Fruit fly (Drosophila melanogaster) whole organism, embryonic: Measurements from ENCODE around the gene CG33641.

Experiments
- Bteb2 ChIP-seq: fragments of 200-800 bp; sonication (Bioruptor generic); optimal IDR thresholded peaks from 2 replicates; lab custom pipeline; 2016; ENCODE audit warnings: missing biosample characterization, missing genetic modification characterization
- CG10267 ChIP-seq: fragments of 200-800 bp; sonication (Bioruptor generic); optimal IDR thresholded peaks from 2 replicates; lab custom pipeline; 2018; ENCODE audit warnings: missing biosample characterization, mild to moderate bottlenecking, missing genetic modification characterization, moderate library complexity
- CG10274 ChIP-seq: fragments of 200-800 bp; sonication (Bioruptor generic); optimal IDR thresholded peaks from 3 replicates; lab custom pipeline; 2017; ENCODE audit warnings: missing biosample characterization, mild to moderate bottlenecking, missing genetic modification characterization
- CG10321 ChIP-seq: fragments of 200-800 bp; sonication (Bioruptor generic); IDR thresholded peaks from 2 replicates; pipeline ENCODE4 v1.3.6; 2022; ENCODE audit warnings: missing biosample characterization, missing genetic modification characterization
- CG10565 ChIP-seq: fragments of 200-800 bp; sonication (Bioruptor generic); optimal IDR thresholded peaks from 3 replicates; lab custom pipeline; 2016; ENCODE audit warnings: missing biosample characterization, mild to moderate bottlenecking, missing genetic modification characterization
- CG11696 ChIP-seq: fragments of 200-800 bp; sonication (Bioruptor generic); IDR thresholded peaks from 2 replicates; pipeline ENCODE4 v1.3.6; 2022; ENCODE audit warnings: missing biosample characterization, missing genetic modification characterization
- CG12155 ChIP-seq: fragments of 200-800 bp; sonication (Bioruptor generic); optimal IDR thresholded peaks from 3 replicates; lab custom pipeline; 2016; ENCODE audit warnings: missing biosample characterization, missing genetic modification characterization
- CG14860 ChIP-seq: fragments of 200-800 bp; sonication (Bioruptor generic); IDR thresholded peaks from 3 replicates; pipeline ENCODE4 v1.3.6; 2022; ENCODE audit warnings: missing biosample characterization, missing genetic modification characterization; ENCODE audit not compliant: partially characterized antibody
- CG15269 ChIP-seq: fragments of 200-800 bp; sonication (Bioruptor generic); optimal IDR thresholded peaks from 2 replicates; lab custom pipeline; 2018; ENCODE audit warnings: missing biosample characterization, mild to moderate bottlenecking, missing genetic modification characterization, moderate library complexity
- CG1603 ChIP-seq: fragments of 200-800 bp; sonication (Bioruptor generic); optimal IDR thresholded peaks from 2 replicates; lab custom pipeline; 2019; ENCODE audit warnings: missing biosample characterization, mild to moderate bottlenecking, missing genetic modification characterization, moderate library complexity
- CG16863 ChIP-seq: fragments of 200-800 bp; sonication (Bioruptor generic); optimal IDR thresholded peaks from 3 replicates; lab custom pipeline; 2016; ENCODE audit warnings: missing biosample characterization, missing genetic modification characterization
- CG17359 ChIP-seq: fragments of 200-800 bp; sonication (Bioruptor generic); optimal IDR thresholded peaks from 3 replicates; lab custom pipeline; 2018; ENCODE audit warnings: missing biosample characterization, mild to moderate bottlenecking, missing genetic modification characterization, moderate library complexity
- CG18011 ChIP-seq: fragments of 200-800 bp; sonication (Bioruptor generic); optimal IDR thresholded peaks from 2 replicates; lab custom pipeline; 2017; ENCODE audit warnings: missing biosample characterization, missing genetic modification characterization, mild to moderate bottlenecking, moderate library complexity, missing genotype
- CG18476 ChIP-seq: fragments of 200-800 bp; sonication (Bioruptor generic); optimal IDR thresholded peaks from 2 replicates; lab custom pipeline; 2016; ENCODE audit warnings: missing biosample characterization, mild to moderate bottlenecking, missing genetic modification characterization
- CG18764 ChIP-seq: fragments of 200-800 bp; sonication (Bioruptor generic); optimal IDR thresholded peaks from 3 replicates; lab custom pipeline; 2016; ENCODE audit warnings: missing biosample characterization, missing genetic modification characterization
- CG2116 ChIP-seq: fragments of 200-800 bp; sonication (Bioruptor generic); optimal IDR thresholded peaks from 3 replicates; lab custom pipeline; 2018; ENCODE audit warnings: missing biosample characterization, mild to moderate bottlenecking, missing genetic modification characterization
- CG2129 ChIP-seq: fragments of 200-800 bp; sonication (Bioruptor generic); IDR thresholded peaks from 2 replicates; pipeline ENCODE4 v1.3.6; 2022; ENCODE audit warnings: missing biosample characterization, missing genetic modification characterization; ENCODE audit not compliant: partially characterized antibody
- CG4282 ChIP-seq: fragments of 200-800 bp; sonication (Bioruptor generic); optimal IDR thresholded peaks from 2 replicates; lab custom pipeline; 2016; ENCODE audit warnings: missing biosample characterization, missing genetic modification characterization
- CG4328 ChIP-seq: fragments of 200-800 bp; sonication (Bioruptor generic); optimal IDR thresholded peaks from 3 replicates; lab custom pipeline; 2017; ENCODE audit warnings: missing biosample characterization, missing genetic modification reagents, missing genetic modification characterization
- CG43689 ChIP-seq: fragments of 200-800 bp; sonication (Bioruptor generic); IDR thresholded peaks from 2 replicates; pipeline ENCODE4 v1.3.6; 2022; ENCODE audit warnings: missing biosample characterization, missing genetic modification characterization
- CG6813 ChIP-seq: fragments of 200-800 bp; sonication (Bioruptor generic); optimal IDR thresholded peaks from 2 replicates; lab custom pipeline; 2017; ENCODE audit warnings: missing biosample characterization, missing genetic modification characterization, mild to moderate bottlenecking, moderate library complexity, missing genetic modification reagents
- CG9437 ChIP-seq: fragments of 200-800 bp; sonication (Bioruptor generic); optimal IDR thresholded peaks from 2 replicates; lab custom pipeline; 2018; ENCODE audit warnings: missing biosample characterization, mild to moderate bottlenecking, missing genetic modification characterization
- CG9609 ChIP-seq: fragments of 200-800 bp; sonication (Bioruptor generic); optimal IDR thresholded peaks from 3 replicates; lab custom pipeline; 2016; ENCODE audit warnings: missing biosample characterization, missing genetic modification characterization
- Dll ChIP-seq: fragments of 200-800 bp; sonication (Bioruptor generic); IDR thresholded peaks from 4 replicates; pipeline ENCODE4 v1.3.6; 2022; ENCODE audit warnings: missing biosample characterization, missing genetic modification characterization; ENCODE audit not compliant: partially characterized antibody
- Doc3 ChIP-seq: fragments of 200-800 bp; sonication (Bioruptor generic); IDR thresholded peaks from 3 replicates; pipeline ENCODE4 v1.3.6; 2022; ENCODE audit warnings: missing biosample characterization, missing genetic modification characterization; ENCODE audit not compliant: partially characterized antibody
- Fer1 ChIP-seq: fragments of 200-800 bp; sonication (Bioruptor generic); optimal IDR thresholded peaks from 2 replicates; lab custom pipeline; 2017; ENCODE audit warnings: missing biosample characterization, mild to moderate bottlenecking, missing genetic modification characterization
- Hey ChIP-seq: fragments of 200-800 bp; sonication (Bioruptor generic); optimal IDR thresholded peaks from 3 replicates; lab custom pipeline; 2018; ENCODE audit warnings: missing biosample characterization, mild to moderate bottlenecking, missing genetic modification characterization
- Hmx ChIP-seq: fragments of 200-800 bp; sonication (Bioruptor generic); optimal IDR thresholded peaks from 2 replicates; lab custom pipeline; 2016; ENCODE audit warnings: missing biosample characterization, missing genetic modification characterization
- Hr78 ChIP-seq, 2 experiments: fragments of 200-800 bp in 1 of 2; fragments of >200 bp in 1 of 2; sonication (Bioruptor generic) in 1 of 2; optimal IDR thresholded peaks; 2 replicates each; lab custom pipeline; 2017 to 2019; ENCODE audit warnings: missing biosample characterization in 2 of 2, missing genetic modification characterization in 2 of 2, mild to moderate bottlenecking in 1 of 2, moderate library complexity in 1 of 2
- Hsf ChIP-seq: fragments of 200-800 bp; sonication (Bioruptor generic); optimal IDR thresholded peaks from 3 replicates; lab custom pipeline; 2016; ENCODE audit warnings: missing biosample characterization, missing genetic modification characterization
- NFAT ChIP-seq: fragments of 200-800 bp; sonication (Bioruptor generic); IDR thresholded peaks from 2 replicates; pipeline ENCODE4 v1.3.6; 2022; ENCODE audit warnings: missing biosample characterization, missing genetic modification characterization
- Sox100B ChIP-seq: fragments of 200-800 bp; sonication (Bioruptor generic); optimal IDR thresholded peaks from 3 replicates; lab custom pipeline; 2018; ENCODE audit warnings: missing biosample characterization, mild to moderate bottlenecking, missing genetic modification characterization
- ab ChIP-seq: fragments of 200-800 bp; sonication (Bioruptor generic); optimal IDR thresholded peaks from 2 replicates; lab custom pipeline; 2016; ENCODE audit warnings: missing biosample characterization, missing genetic modification characterization
- br ChIP-seq: fragments of >200 bp; optimal IDR thresholded peaks from 2 replicates; lab custom pipeline; 2017
- btn ChIP-seq: fragments of 200-800 bp; sonication (Bioruptor generic); optimal IDR thresholded peaks from 2 replicates; lab custom pipeline; 2016; ENCODE audit warnings: missing biosample characterization, missing genetic modification characterization
- chinmo ChIP-seq: fragments of 200-800 bp; sonication (Bioruptor generic); IDR thresholded peaks from 4 replicates; pipeline ENCODE4 v1.3.6; 2022; ENCODE audit warnings: missing biosample characterization, missing genetic modification characterization; ENCODE audit not compliant: partially characterized antibody
- dmrt11E ChIP-seq: fragments of 200-800 bp; sonication (Bioruptor generic); optimal IDR thresholded peaks from 3 replicates; lab custom pipeline; 2018; ENCODE audit warnings: missing biosample characterization, mild to moderate bottlenecking, missing genetic modification characterization, moderate library complexity
- fd102C ChIP-seq: fragments of 200-800 bp; sonication (Bioruptor generic); optimal IDR thresholded peaks from 2 replicates; lab custom pipeline; 2018; ENCODE audit warnings: missing biosample characterization, mild to moderate bottlenecking, missing genetic modification characterization, moderate library complexity
- fd96Cb ChIP-seq: fragments of 200-800 bp; sonication (Bioruptor generic); optimal IDR thresholded peaks from 2 replicates; lab custom pipeline; 2018; ENCODE audit warnings: missing biosample characterization, mild to moderate bottlenecking, missing genetic modification characterization, moderate library complexity
- grn ChIP-seq: fragments of 200-800 bp; sonication (Bioruptor generic); optimal IDR thresholded peaks from 3 replicates; lab custom pipeline; 2017; ENCODE audit warnings: missing biosample characterization, missing genetic modification characterization
- ham ChIP-seq: fragments of 200-800 bp; sonication (Bioruptor generic); IDR thresholded peaks from 2 replicates; pipeline ENCODE4 v1.3.6; 2022; ENCODE audit warnings: missing biosample characterization, missing genetic modification characterization
- jumu ChIP-seq: fragments of 200-800 bp; sonication (Bioruptor generic); optimal IDR thresholded peaks from 3 replicates; lab custom pipeline; 2016; ENCODE audit warnings: missing biosample characterization, missing genetic modification characterization
- pita ChIP-seq: fragments of 200-800 bp; sonication (Bioruptor generic); optimal IDR thresholded peaks from 2 replicates; lab custom pipeline; 2017; ENCODE audit warnings: missing biosample characterization, mild to moderate bottlenecking, missing genetic modification characterization
- pnt ChIP-seq: fragments of 200-800 bp; sonication (Bioruptor generic); optimal IDR thresholded peaks from 3 replicates; lab custom pipeline; 2016; ENCODE audit warnings: missing biosample characterization, missing genetic modification characterization
- psq ChIP-seq: fragments of 200-800 bp; sonication (Bioruptor generic); optimal IDR thresholded peaks from 2 replicates; lab custom pipeline; 2017; ENCODE audit warnings: missing biosample characterization, missing genetic modification characterization
- repo ChIP-seq: fragments of 200-800 bp; sonication (Bioruptor generic); optimal IDR thresholded peaks from 2 replicates; lab custom pipeline; 2016; ENCODE audit warnings: missing biosample characterization, missing genetic modification characterization
- shn ChIP-seq: fragments of 200-800 bp; sonication (Bioruptor generic); optimal IDR thresholded peaks from 3 replicates; lab custom pipeline; 2016; ENCODE audit warnings: missing biosample characterization, missing genetic modification characterization
- sisA ChIP-seq: fragments of 200-800 bp; sonication (Bioruptor generic); IDR thresholded peaks from 2 replicates; pipeline ENCODE4 v1.3.6; 2022; ENCODE audit warnings: missing biosample characterization, missing genetic modification characterization
- tin ChIP-seq: fragments of 200-800 bp; sonication (Bioruptor generic); optimal IDR thresholded peaks from 3 replicates; lab custom pipeline; 2016; ENCODE audit warnings: missing biosample characterization, missing genetic modification characterization

CG33641 gene

dm6 chr2L:13514945-13515687, 13.7 kb upstream of the CG33641 start (continued):
- TF ChIP-seq CG2129 (no peak), jumu (GFP tag; lab: Kevin White, UChicago) (peak; percentile 83), CG1603 (tag; lab: Kevin White, UChicago) (peak; percentile 66), psq (peak; percentile 20), CG2116 (GFP tag; lab: Kevin White, UChicago) (peak; percentile 32), CG10274 (GFP tag; lab: Kevin White, UChicago) (peak; percentile 50), Hey (tag; lab: Kevin White, UChicago) (no peak), NFAT (GFP tag; lab: Robert Waterston, UW) (peak; percentile 66), CG4282 (GFP tag; lab: Kevin White, UChicago) (peak; percentile 23), Fer1 (peak; percentile 62), CG18011 (no peak), CG10267 (tag; lab: Kevin White, UChicago) (peak; percentile 69), shn (GFP tag; lab: Kevin White, UChicago) (peak; percentile 39), pnt (GFP tag; lab: Kevin White, UChicago) (peak; percentile 66), CG11696 (GFP tag; lab: Robert Waterston, UW) (peak; percentile 61), Hr78 (GFP tag; optimal IDR thresholded peaks at IDR 0.05; lab: Kevin White, UChicago) (no peak), CG6813 (peak; percentile 55), grn (GFP tag; lab: Kevin White, UChicago) (peak; percentile 0), CG4328 (GFP tag; lab: Kevin White, UChicago) (no peak), Bteb2 (GFP tag; lab: Kevin White, UChicago) (peak; percentile 50), fd96Cb (tag; lab: Kevin White, UChicago) (peak; percentile 69), CG10321 (GFP tag; lab: Robert Waterston, UW) (no peak), Sox100B (GFP tag; lab: Kevin White, UChicago) (peak; percentile 47), CG9437 (peak; percentile 52), repo (GFP tag; lab: Kevin White, UChicago) (peak; percentile 53), dmrt11E (tag; lab: Kevin White, UChicago) (peak; percentile 1), btn (peak; percentile 64), CG12155 (GFP tag; lab: Kevin White, UChicago) (peak; percentile 68), CG18764 (GFP tag; lab: Kevin White, UChicago) (peak; percentile 72), CG9609 (peak; percentile 52), Dll (GFP tag; lab: Robert Waterston, UW) (no peak), CG17359 (tag; lab: Kevin White, UChicago) (peak; percentile 84), CG16863 (peak; percentile 44), Hsf (GFP tag; lab: Kevin White, UChicago) (peak; percentile 67), ham (GFP tag; lab: Robert Waterston, UW) (no peak), Doc3 (GFP tag; lab: Robert Waterston, UW) (no peak), fd102C (no peak), CG18476 (peak; percentile 76), ab (GFP tag; lab: Kevin White, UChicago) (no peak), tin (GFP tag; lab: Kevin White, UChicago) (peak; percentile 49), br (lab: Kevin White, UChicago) (no peak), CG14860 (GFP tag; lab: Robert Waterston, UW) (no peak), CG43689 (GFP tag; lab: Robert Waterston, UW) (peak; percentile 55), sisA (GFP tag; lab: Robert Waterston, UW) (peak; percentile 75), Hmx (GFP tag; lab: Kevin White, UChicago) (no peak), pita (GFP tag; lab: Kevin White, UChicago) (no peak), CG10565 (GFP tag; lab: Kevin White, UChicago) (peak; percentile 3), CG15269 (tag; lab: Kevin White, UChicago) (peak; percentile 73), chinmo (no peak)
